Fruit fly (Drosophila melanogaster): ENCODE results near the gene gammaSnap2.

Gene gammaSnap2

dm6 chr3R:10079267-10079987 is 41.8 kb downstream of the gammaSnap2 start (continued):
- TF ChIP-seq CG7839 (tag; optimal IDR thresholded peaks at IDR 0.05) (peak; percentile 35), YL-1 (GFP tag; optimal IDR thresholded peaks at IDR 0.05) (no peak), HLH3B (GFP tag; IDR thresholded peaks at IDR 0.05) (0 out of 2 replicates have a peak, but pooled peaks have one; percentile 40), Meics (GFP tag; optimal IDR thresholded peaks at IDR 0.05) (peak; percentile 17), CG7357 (GFP tag; IDR thresholded peaks at IDR 0.05) (no peak), PHDP (tag; optimal IDR thresholded peaks at IDR 0.05) (peak; percentile 21), mirr (GFP tag; optimal IDR thresholded peaks at IDR 0.05) (no peak), CG15073 (GFP tag; optimal IDR thresholded peaks at IDR 0.05) (no peak), CG17359 (tag; optimal IDR thresholded peaks at IDR 0.05) (peak; percentile 45)

- TF ChIP-seq eve (GFP tag; optimal IDR thresholded peaks at IDR 0.05) (no peak), CG15073 (GFP tag; optimal IDR thresholded peaks at IDR 0.05) (no peak), CG14050 (GFP tag; IDR thresholded peaks at IDR 0.05) (no peak), CHES-1-like (GFP tag; optimal IDR thresholded peaks at IDR 0.05) (no peak)
Measured at dm6 chr3R:10078468-10079143, 42.6 kb downstream of the gammaSnap2 start.

dm6 chr3R:10076665-10077064 is 44.5 kb downstream of the gammaSnap2 start:
- no peak for TF ChIP-seq CG9817 (tag; optimal IDR thresholded peaks at IDR 0.05)
- TF ChIP-seq pfk (GFP tag; optimal IDR thresholded peaks at IDR 0.05): no peak
- no peak for TF ChIP-seq stwl (tag; optimal IDR thresholded peaks at IDR 0.05)
- TF ChIP-seq Dp (GFP tag; optimal IDR thresholded peaks at IDR 0.05): peak; percentile 26
- TF ChIP-seq HHEX (GFP tag; optimal IDR thresholded peaks at IDR 0.05): no peak
- TF ChIP-seq CG7372 (GFP tag; IDR thresholded peaks at IDR 0.05): no peak
- TF ChIP-seq tgo (GFP tag; IDR thresholded peaks at IDR 0.05): no peak
- TF ChIP-seq Atf3 (GFP tag; optimal IDR thresholded peaks at IDR 0.05): no peak
- TF ChIP-seq grn (GFP tag; optimal IDR thresholded peaks at IDR 0.05): peak; percentile 33
- TF ChIP-seq ci (GFP tag; IDR thresholded peaks at IDR 0.05): no peak
- no peak for TF ChIP-seq nerfin-1 (tag; optimal IDR thresholded peaks at IDR 0.05)
- no peak for TF ChIP-seq CG10565 (GFP tag; optimal IDR thresholded peaks at IDR 0.05)
- no peak for TF ChIP-seq Oli (tag; optimal IDR thresholded peaks at IDR 0.05)
- no peak for TF ChIP-seq Nf-YA (GFP tag; IDR thresholded peaks at IDR 0.05)
- TF ChIP-seq BEAF-32 (GFP tag; optimal IDR thresholded peaks at IDR 0.05): no peak
- TF ChIP-seq ind (GFP tag; optimal IDR thresholded peaks at IDR 0.05): no peak
- no peak for TF ChIP-seq B-H2 (GFP tag; optimal IDR thresholded peaks at IDR 0.05)
- TF ChIP-seq cato (GFP tag; optimal IDR thresholded peaks at IDR 0.05; ENCODE audit: borderline replicate concordance): no peak
- no peak for TF ChIP-seq CG30403 (GFP tag; optimal IDR thresholded peaks at IDR 0.05)
- no peak for TF ChIP-seq CG18764 (GFP tag; optimal IDR thresholded peaks at IDR 0.05)
- no peak for TF ChIP-seq GATAe (GFP tag; conservative IDR thresholded peaks at IDR 0.05)
- TF ChIP-seq hth (optimal IDR thresholded peaks at IDR 0.05): no peak
- TF ChIP-seq ap (GFP tag; IDR thresholded peaks at IDR 0.05): no peak
- TF ChIP-seq abd-A (tag; optimal IDR thresholded peaks at IDR 0.05): no peak
- TF ChIP-seq sens-2 (GFP tag; IDR thresholded peaks at IDR 0.05): no peak
- no peak for TF ChIP-seq dati (GFP tag; IDR thresholded peaks at IDR 0.05)
- no peak for TF ChIP-seq Sin3A (optimal IDR thresholded peaks at IDR 0.05)
- no peak for TF ChIP-seq luna (GFP tag; optimal IDR thresholded peaks at IDR 0.05)
- TF ChIP-seq cas (GFP tag; IDR thresholded peaks at IDR 0.05): no peak
- peak; percentile 22 for TF ChIP-seq Dek (tag; optimal IDR thresholded peaks at IDR 0.05)
- no peak for TF ChIP-seq sna (GFP tag; IDR thresholded peaks at IDR 0.05; ENCODE audit: partially characterized antibody)
- TF ChIP-seq CG5180 (GFP tag; optimal IDR thresholded peaks at IDR 0.05): no peak
- TF ChIP-seq E2f1 (GFP tag; IDR thresholded peaks at IDR 0.05): no peak
- TF ChIP-seq CG17328 (GFP tag; IDR thresholded peaks at IDR 0.05): no peak
- TF ChIP-seq Kr (GFP tag; optimal IDR thresholded peaks at IDR 0.05): no peak

Data from whole organism, embryonic.